Worm (Caenorhabditis elegans) whole organism, L2 larva: Measurements from ENCODE around the gene flp-12.

Experiments
- C34F6.9 ChIP-seq: fragments of 150-350 bp; optimal IDR thresholded peaks from 2 replicates; lab custom pipeline; 2014; ENCODE audit warnings: missing biosample characterization, missing genetic modification characterization
- F13H6.1 ChIP-seq: sonication (generic microtip); optimal IDR thresholded peaks from 2 replicates; lab custom pipeline; 2016; ENCODE audit warnings: missing genetic modification characterization, missing compliant biosample characterization
- R02D3.7 ChIP-seq: fragments of 150-350 bp; optimal IDR thresholded peaks from 2 replicates; lab custom pipeline; 2014; ENCODE audit warnings: missing biosample characterization, missing genetic modification characterization
- Y55F3AM.14 ChIP-seq: fragments of 200-800 bp; sonication (Bioruptor generic); optimal IDR thresholded peaks from 2 replicates; lab custom pipeline; 2018; ENCODE audit warnings: mild to moderate bottlenecking, missing genetic modification characterization, missing compliant biosample characterization
- ZK546.5 ChIP-seq: sonication (generic microtip); optimal IDR thresholded peaks from 2 replicates; lab custom pipeline; 2017; ENCODE audit warnings: missing biosample characterization, missing genetic modification characterization
- alr-1 ChIP-seq: fragments of 150-350 bp; optimal IDR thresholded peaks from 2 replicates; lab custom pipeline; 2014; ENCODE audit warnings: missing biosample characterization, missing genetic modification characterization
- aly-2 ChIP-seq: fragments of 150-350 bp; optimal IDR thresholded peaks from 2 replicates; lab custom pipeline; 2014; ENCODE audit warnings: missing biosample characterization, missing genetic modification characterization
- ama-1 ChIP-seq: fragments of 150-350 bp; optimal IDR thresholded peaks from 2 replicates; lab custom pipeline; 2018; ENCODE audit warnings: inconsistent platforms
- blmp-1 ChIP-seq: sonication (generic microtip); optimal IDR thresholded peaks from 2 replicates; lab custom pipeline; 2017; ENCODE audit warnings: missing genetic modification characterization, mild to moderate bottlenecking, missing compliant biosample characterization, antibody characterized with exemption, moderate library complexity; ENCODE audit not compliant: insufficient read depth
- ceh-16 ChIP-seq: fragments of 150-350 bp; optimal IDR thresholded peaks from 2 replicates; lab custom pipeline; 2014; ENCODE audit warnings: missing biosample characterization, missing genetic modification characterization
- ceh-82 ChIP-seq: fragments of 150-350 bp; optimal IDR thresholded peaks from 2 replicates; lab custom pipeline; 2014; ENCODE audit warnings: missing biosample characterization, missing genetic modification characterization
- crh-2 ChIP-seq: sonication (generic microtip); optimal IDR thresholded peaks from 2 replicates; lab custom pipeline; 2017; ENCODE audit warnings: missing biosample characterization, missing genetic modification characterization
- dmd-4 ChIP-seq: sonication (generic microtip); optimal IDR thresholded peaks from 2 replicates; lab custom pipeline; 2017; ENCODE audit warnings: missing biosample characterization, missing genetic modification characterization
- egl-27 ChIP-seq: sonication (generic microtip); optimal IDR thresholded peaks from 3 replicates; lab custom pipeline; 2017; ENCODE audit warnings: missing biosample characterization, missing genetic modification reagents, missing genetic modification characterization
- elt-1 ChIP-seq: fragments of 150-350 bp; optimal IDR thresholded peaks from 2 replicates; lab custom pipeline; 2014; ENCODE audit warnings: missing biosample characterization, missing genetic modification characterization
- fos-1 ChIP-seq: fragments of 150-350 bp; optimal IDR thresholded peaks from 2 replicates; lab custom pipeline; 2014; ENCODE audit warnings: missing biosample characterization, missing genetic modification characterization
- gmeb-1 ChIP-seq: fragments of 150-350 bp; optimal IDR thresholded peaks from 2 replicates; lab custom pipeline; 2014; ENCODE audit warnings: missing biosample characterization, missing genetic modification characterization
- lin-11 ChIP-seq: fragments of 150-350 bp; sonication (generic microtip); optimal IDR thresholded peaks from 2 replicates; lab custom pipeline; 2014; ENCODE audit warnings: missing biosample characterization, missing genetic modification characterization, inconsistent platforms, mixed read lengths
- lin-13 ChIP-seq: fragments of 150-350 bp; optimal IDR thresholded peaks from 2 replicates; lab custom pipeline; 2014; ENCODE audit warnings: missing biosample characterization, missing genetic modification reagents, missing genetic modification characterization
- lin-39 ChIP-seq: fragments of 150-350 bp; optimal IDR thresholded peaks from 2 replicates; lab custom pipeline; 2014; ENCODE audit warnings: missing biosample characterization, missing genetic modification reagents, missing genetic modification characterization
- lsy-2 ChIP-seq, 2 experiments: fragments of 150-350 bp in 1 of 2; sonication (generic microtip) in 1 of 2; optimal IDR thresholded peaks; 2 replicates each; lab custom pipeline; 2014 to 2017; ENCODE audit warnings: missing biosample characterization in 2 of 2, missing genetic modification characterization in 2 of 2
- mab-5 ChIP-seq: fragments of 150-350 bp; optimal IDR thresholded peaks from 2 replicates; lab custom pipeline; 2014; ENCODE audit warnings: missing biosample characterization, missing genetic modification characterization
- mbf-1 ChIP-seq: sonication (generic microtip); optimal IDR thresholded peaks from 2 replicates; lab custom pipeline; 2017; ENCODE audit warnings: missing biosample characterization, missing genetic modification characterization
- nhr-12 ChIP-seq: fragments of 150-350 bp; optimal IDR thresholded peaks from 2 replicates; lab custom pipeline; 2014; ENCODE audit warnings: missing biosample characterization, missing genetic modification characterization
- nhr-129 ChIP-seq: fragments of 150-350 bp; optimal IDR thresholded peaks from 2 replicates; lab custom pipeline; 2014; ENCODE audit warnings: missing biosample characterization, missing genetic modification characterization
- nhr-21 ChIP-seq: fragments of 150-350 bp; optimal IDR thresholded peaks from 2 replicates; lab custom pipeline; 2014; ENCODE audit warnings: missing biosample characterization, missing genetic modification characterization
- nhr-23 ChIP-seq: fragments of 150-350 bp; optimal IDR thresholded peaks from 2 replicates; lab custom pipeline; 2014; ENCODE audit warnings: missing biosample characterization, missing genetic modification reagents, missing genetic modification characterization
- nhr-237 ChIP-seq: fragments of 150-350 bp; optimal IDR thresholded peaks from 2 replicates; lab custom pipeline; 2014; ENCODE audit warnings: missing biosample characterization, missing genetic modification characterization
- nhr-6 ChIP-seq: fragments of 150-350 bp; optimal IDR thresholded peaks from 2 replicates; lab custom pipeline; 2014; ENCODE audit warnings: missing biosample characterization, missing genetic modification characterization
- nhr-77 ChIP-seq: fragments of 150-350 bp; optimal IDR thresholded peaks from 2 replicates; lab custom pipeline; 2014; ENCODE audit warnings: missing biosample characterization, missing genetic modification characterization
- sem-4 ChIP-seq: fragments of 150-350 bp; optimal IDR thresholded peaks from 2 replicates; lab custom pipeline; 2014; ENCODE audit warnings: missing biosample characterization, missing genetic modification reagents, missing genetic modification characterization
- skn-1 ChIP-seq: sonication (generic microtip); optimal IDR thresholded peaks from 2 replicates; lab custom pipeline; 2017; ENCODE audit warnings: missing biosample characterization, missing genetic modification characterization
- sma-3 ChIP-seq: sonication (generic microtip); optimal IDR thresholded peaks from 2 replicates; lab custom pipeline; 2016; ENCODE audit warnings: missing genetic modification reagents, missing genetic modification characterization, missing compliant biosample characterization
- sma-9 ChIP-seq, 2 experiments: fragments of 150-350 bp in 1 of 2; sonication (generic microtip) in 1 of 2; optimal IDR thresholded peaks; 2 replicates each; lab custom pipeline; 2014 to 2016; ENCODE audit warnings: missing genetic modification characterization in 2 of 2, mild to moderate bottlenecking in 1 of 2, missing biosample characterization in 1 of 2, missing compliant biosample characterization in 1 of 2, missing genetic modification reagents in 1 of 2, moderate library complexity in 1 of 2
- unc-39 ChIP-seq: fragments of 150-350 bp; optimal IDR thresholded peaks from 2 replicates; lab custom pipeline; 2014; ENCODE audit warnings: missing biosample characterization, missing genetic modification characterization
- unc-55 ChIP-seq: fragments of 150-350 bp; sonication (generic microtip); optimal IDR thresholded peaks from 3 replicates; lab custom pipeline; 2014; ENCODE audit warnings: missing biosample characterization, missing genetic modification reagents, missing genetic modification characterization
- zag-1 ChIP-seq: fragments of 150-350 bp; optimal IDR thresholded peaks from 2 replicates; lab custom pipeline; 2014; ENCODE audit warnings: missing biosample characterization, missing genetic modification characterization
- ztf-1 ChIP-seq: fragments of 200-800 bp; sonication (Bioruptor generic); conservative IDR thresholded peaks from 2 replicates; pipeline ENCODE4 v1.3.6; 2022; ENCODE audit warnings: missing genetic modification characterization, missing compliant biosample characterization
- ztf-11 ChIP-seq: sonication (generic microtip); optimal IDR thresholded peaks from 2 replicates; lab custom pipeline; 2017; ENCODE audit warnings: missing biosample characterization, missing genetic modification characterization
- ztf-4 ChIP-seq: fragments of 150-350 bp; optimal IDR thresholded peaks from 2 replicates; lab custom pipeline; 2014; ENCODE audit warnings: missing biosample characterization, missing genetic modification characterization

flp-12 gene

DNA sequence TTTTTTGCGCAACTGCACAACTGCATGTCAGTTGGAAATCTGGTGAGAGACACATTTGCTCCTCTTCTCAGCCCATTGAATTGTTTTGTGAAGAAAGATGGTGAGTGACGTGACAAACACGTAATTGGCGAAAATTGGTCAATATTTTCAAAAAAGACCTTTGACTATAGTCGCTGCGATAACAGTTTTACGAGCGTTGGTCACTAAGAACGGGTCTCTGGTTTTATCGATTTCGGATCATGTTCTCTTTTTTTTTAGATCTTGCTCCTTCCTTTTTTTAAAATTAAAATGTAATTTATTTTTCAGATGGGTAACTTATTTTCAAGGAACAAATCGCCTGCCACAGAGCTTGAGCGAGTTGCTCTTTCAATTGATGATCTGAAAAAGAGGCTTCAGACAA, 3.7 kb downstream of the flp-12 start, which contains the start of gene lnp-1:
Gene lnp-1, plus strand, starts transcription at position 301 of the 400 bp plus-strand sequence.
- no peak for TF ChIP-seq mab-5 (tag; lab: Kevin White, UChicago)
- TF ChIP-seq fos-1 (tag; lab: Kevin White, UChicago) = no peak
- no peak for TF ChIP-seq sem-4 (tag; lab: Kevin White, UChicago)

DNA sequence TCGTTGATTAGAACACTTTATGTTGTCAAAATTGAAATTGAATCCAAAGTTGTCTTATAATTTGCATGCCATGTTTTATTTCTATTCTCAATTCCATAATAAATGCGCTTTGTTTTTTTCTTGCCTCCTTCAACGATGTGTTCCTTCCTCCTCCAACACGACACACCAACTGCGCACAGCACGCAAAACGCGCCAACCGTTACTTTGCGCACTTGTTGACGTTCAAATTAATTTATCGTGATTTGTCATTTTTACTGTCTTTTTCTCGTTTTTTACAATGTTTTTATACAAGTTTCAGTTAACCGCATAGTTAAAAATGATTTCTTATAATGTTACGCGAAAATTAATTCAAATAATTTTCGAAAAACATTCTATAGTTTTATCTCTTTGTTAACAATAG, 4.2 kb downstream of the flp-12 start:
- peak; percentile 44 for TF ChIP-seq nhr-129 (tag; lab: Kevin White, UChicago)
- TF ChIP-seq blmp-1 = no peak
- no peak for TF ChIP-seq ztf-4
- peak; percentile 30 for TF ChIP-seq sma-3 (GFP tag; lab: Kevin White, UChicago)
- no peak for TF ChIP-seq mab-5 (tag; lab: Kevin White, UChicago)
- TF ChIP-seq unc-55 (GFP tag; lab: Kevin White, UChicago) = peak; percentile 67
- TF ChIP-seq crh-2 (tag; lab: Kevin White, UChicago) = peak; percentile 53
- TF ChIP-seq unc-39 = no peak
- TF ChIP-seq lsy-2 (tag; optimal IDR thresholded peaks at IDR 0.05; lab: Kevin White, UChicago) = peak in 1 of 2 experiments; percentile 60
- TF ChIP-seq F13H6.1 (tag; lab: Kevin White, UChicago) = peak; percentile 8
- peak; percentile 35 for TF ChIP-seq sem-4 (tag; lab: Kevin White, UChicago)
- peak; percentile 25 for TF ChIP-seq sma-9 (GFP tag; optimal IDR thresholded peaks at IDR 0.05; lab: Kevin White, UChicago)
- TF ChIP-seq sma-9 (tag; optimal IDR thresholded peaks at IDR 0.05; lab: Kevin White, UChicago) = no peak
- TF ChIP-seq nhr-21 (tag; lab: Kevin White, UChicago) = peak; percentile 25
- TF ChIP-seq C34F6.9 (tag; lab: Kevin White, UChicago) = peak; percentile 63
- peak; percentile 12 for TF ChIP-seq lin-13 (GFP tag; lab: Kevin White, UChicago)
- TF ChIP-seq ceh-16 (tag; lab: Kevin White, UChicago) = no peak
- TF ChIP-seq zag-1 (tag; lab: Kevin White, UChicago) = peak; percentile 6

DNA sequence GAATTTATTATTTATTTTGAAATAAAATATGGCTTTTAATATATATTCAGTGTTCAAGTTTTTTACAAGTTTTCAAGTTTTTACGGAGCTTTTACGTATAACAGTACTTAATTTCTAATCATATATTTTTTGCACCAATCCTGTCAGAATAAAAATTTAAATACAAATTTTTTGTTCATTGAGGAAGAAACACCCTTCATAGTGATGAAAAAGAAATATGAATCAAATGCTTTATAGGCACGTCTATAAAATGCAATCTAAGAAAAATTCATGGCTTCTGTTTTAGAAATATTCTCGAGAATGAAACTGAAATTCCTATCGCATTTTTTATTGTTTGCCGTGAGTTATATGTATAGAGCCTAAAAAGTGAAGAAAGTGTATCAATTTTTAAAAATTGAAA, 5.5 kb downstream of the flp-12 start, which contains the start of gene C05E11.2:
Gene C05E11.2, plus strand, starts transcription at position 301 of the 400 bp plus-strand sequence.
- no peak for TF ChIP-seq gmeb-1 (tag; lab: Kevin White, UChicago)
- TF ChIP-seq nhr-237 (tag; lab: Kevin White, UChicago) = no peak
- no peak for TF ChIP-seq nhr-23 (tag; lab: Kevin White, UChicago)
- no peak for TF ChIP-seq alr-1 (tag; lab: Kevin White, UChicago)
- no peak for TF ChIP-seq nhr-21 (tag; lab: Kevin White, UChicago)
- TF ChIP-seq unc-55 (GFP tag; lab: Kevin White, UChicago) = no peak
- TF ChIP-seq C34F6.9 (tag; lab: Kevin White, UChicago) = no peak
- TF ChIP-seq nhr-12 (tag; lab: Kevin White, UChicago) = no peak
- TF ChIP-seq, all 48 proteins: peak for 0

- TF ChIP-seq crh-2 (tag; lab: Kevin White, UChicago) (no peak), nhr-12 (tag; lab: Kevin White, UChicago) (no peak), Y55F3AM.14 (GFP tag; lab: Kevin White, UChicago) (no peak), R02D3.7 (no peak), F13H6.1 (tag; lab: Kevin White, UChicago) (no peak), nhr-23 (tag; lab: Kevin White, UChicago) (no peak), aly-2 (tag; lab: Kevin White, UChicago) (no peak), nhr-129 (tag; lab: Kevin White, UChicago) (no peak), nhr-6 (no peak), dmd-4 (tag; lab: Kevin White, UChicago) (no peak), ztf-11 (no peak), blmp-1 (no peak), ztf-4 (no peak), ztf-1 (GFP tag; lab: Robert Waterston, UW) (no peak), ceh-82 (tag; lab: Kevin White, UChicago) (no peak), unc-39 (no peak), mbf-1 (tag; lab: Kevin White, UChicago) (no peak), egl-27 (no peak)
Measured at ce11 chrX:4585579-4585978, 6.6 kb downstream of the flp-12 start, which contains the start of gene C05E11.7. Gene C05E11.7 (minus strand): TSS chrX:4585679.

DNA sequence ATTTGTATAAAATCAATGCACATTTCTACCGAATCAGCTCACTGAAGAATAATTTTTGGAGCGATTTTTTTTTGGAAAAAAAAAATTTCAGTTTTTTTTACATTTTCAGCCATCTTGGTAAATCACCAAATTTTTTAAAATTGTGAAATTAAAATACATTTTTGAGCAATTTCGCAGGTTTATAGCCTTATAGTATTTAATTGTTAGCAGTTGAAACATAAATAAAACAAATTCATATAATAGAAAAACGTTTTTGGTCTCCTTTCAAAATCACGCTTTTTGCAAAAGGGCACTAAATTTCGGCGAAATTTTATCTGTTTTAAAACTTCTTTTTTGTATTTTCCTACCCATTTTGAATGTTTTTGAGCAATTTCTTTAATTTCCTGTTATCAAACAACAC, 13.6 kb downstream of the flp-12 start:
- TF ChIP-seq gmeb-1 (tag; lab: Kevin White, UChicago) = no peak
- TF ChIP-seq lin-11 (tag; lab: Kevin White, UChicago) = no peak
- TF ChIP-seq aly-2 (tag; lab: Kevin White, UChicago) = no peak
- TF ChIP-seq ZK546.5 (tag; lab: Kevin White, UChicago) = no peak
- TF ChIP-seq ama-1 (lab: Kevin White, UChicago) = no peak
- no peak for TF ChIP-seq unc-55 (GFP tag; lab: Kevin White, UChicago)
- TF ChIP-seq nhr-77 (tag; lab: Kevin White, UChicago) = no peak
- no peak for TF ChIP-seq sem-4 (tag; lab: Kevin White, UChicago)
- TF ChIP-seq elt-1 (tag; lab: Kevin White, UChicago) = no peak
- TF ChIP-seq dmd-4 (tag; lab: Kevin White, UChicago) = no peak
- no peak for TF ChIP-seq nhr-21 (tag; lab: Kevin White, UChicago)
- no peak for TF ChIP-seq skn-1
- no peak for TF ChIP-seq lin-13 (GFP tag; lab: Kevin White, UChicago)
- no peak for TF ChIP-seq ceh-82 (tag; lab: Kevin White, UChicago)
- TF ChIP-seq lin-39 (tag; lab: Kevin White, UChicago) = no peak
- no peak for TF ChIP-seq ztf-1 (GFP tag; lab: Robert Waterston, UW)
- no peak for TF ChIP-seq mab-5 (tag; lab: Kevin White, UChicago)
- TF ChIP-seq mbf-1 (tag; lab: Kevin White, UChicago) = no peak
